Worm (Caenorhabditis elegans) whole organism, L2 larva: ENCODE results near the gene Y82E9BR.6.

ENCODE experiments used
- ama-1 ChIP-seq: fragments of 150-350 bp; optimal IDR thresholded peaks from 2 replicates; lab custom pipeline; 2018; ENCODE audit warnings: inconsistent platforms
- egl-27 ChIP-seq: sonication (generic microtip); optimal IDR thresholded peaks from 3 replicates; lab custom pipeline; 2017; ENCODE audit warnings: missing biosample characterization, missing genetic modification reagents, missing genetic modification characterization
- lin-39 ChIP-seq: fragments of 150-350 bp; optimal IDR thresholded peaks from 2 replicates; lab custom pipeline; 2014; ENCODE audit warnings: missing biosample characterization, missing genetic modification reagents, missing genetic modification characterization
- nhr-11 ChIP-seq: fragments of 150-350 bp; optimal IDR thresholded peaks from 2 replicates; lab custom pipeline; 2014; ENCODE audit warnings: missing biosample characterization, missing genetic modification characterization
- nhr-23 ChIP-seq: fragments of 150-350 bp; optimal IDR thresholded peaks from 2 replicates; lab custom pipeline; 2014; ENCODE audit warnings: missing biosample characterization, missing genetic modification reagents, missing genetic modification characterization
- nhr-237 ChIP-seq: fragments of 150-350 bp; optimal IDR thresholded peaks from 2 replicates; lab custom pipeline; 2014; ENCODE audit warnings: missing biosample characterization, missing genetic modification characterization
- nhr-25 ChIP-seq: fragments of 150-350 bp; sonication (generic microtip); optimal IDR thresholded peaks from 3 replicates; lab custom pipeline; 2014; ENCODE audit warnings: missing biosample characterization, missing genetic modification characterization
- nhr-77 ChIP-seq: fragments of 150-350 bp; optimal IDR thresholded peaks from 2 replicates; lab custom pipeline; 2014; ENCODE audit warnings: missing biosample characterization, missing genetic modification characterization
- snpc-4 ChIP-seq: fragments of 150-350 bp; optimal IDR thresholded peaks from 2 replicates; lab custom pipeline; 2014; ENCODE audit warnings: missing biosample characterization, missing genetic modification characterization
- unc-62 ChIP-seq: fragments of 150-350 bp; optimal IDR thresholded peaks from 2 replicates; lab custom pipeline; 2014; ENCODE audit warnings: missing biosample characterization, missing genetic modification reagents, missing genetic modification characterization
- ztf-4 ChIP-seq: fragments of 150-350 bp; optimal IDR thresholded peaks from 2 replicates; lab custom pipeline; 2014; ENCODE audit warnings: missing biosample characterization, missing genetic modification characterization

DNA sequence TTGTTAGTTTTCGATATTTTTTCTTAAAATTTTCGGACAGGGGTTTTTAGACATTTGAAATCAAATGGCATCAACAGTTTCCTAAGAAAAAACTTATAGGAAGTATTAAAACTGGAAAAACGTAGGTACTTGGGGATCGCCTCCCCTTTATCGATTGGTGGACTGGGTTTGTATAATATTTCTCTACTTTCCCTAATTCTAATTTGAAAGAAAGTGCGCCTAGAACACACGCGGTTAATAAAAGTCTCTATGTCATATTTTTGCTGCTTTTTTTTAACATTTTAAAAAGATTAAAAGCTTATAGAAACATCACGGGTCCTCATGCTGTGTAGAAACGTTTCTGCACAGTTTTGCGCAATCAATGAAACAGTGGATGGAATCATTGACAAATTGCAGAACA is 18.6 kb downstream of the Y82E9BR.6 start, which contains the start of gene pals-16:
- no peak for TF ChIP-seq ama-1 (lab: Kevin White, UChicago)
- no peak for TF ChIP-seq nhr-77 (tag; lab: Kevin White, UChicago)
- TF ChIP-seq nhr-23 (tag; lab: Kevin White, UChicago), result no peak
- TF ChIP-seq lin-39 (tag; lab: Kevin White, UChicago), result no peak
- no peak for TF ChIP-seq egl-27 (tag; lab: Kevin White, UChicago)
- no peak for TF ChIP-seq unc-62 (GFP tag; lab: Kevin White, UChicago)
- TF ChIP-seq nhr-25 (tag; lab: Kevin White, UChicago), result no peak
- TF ChIP-seq nhr-11 (tag; lab: Kevin White, UChicago), result no peak
- no peak for TF ChIP-seq snpc-4 (tag; lab: Kevin White, UChicago)
- TF ChIP-seq ztf-4 (tag; lab: Kevin White, UChicago), result no peak
- no peak for TF ChIP-seq nhr-237
